Worm (Caenorhabditis elegans): ENCODE data around the gene Y59C2A.2.

ce11 chrII:2168374-2168773 lies 35.6 kb downstream of the Y59C2A.2 start, which contains the start of gene fbxb-38:
- TF ChIP-seq nhr-237 (tag; optimal IDR thresholded peaks at IDR 0.05) (no peak), mep-1 (tag; optimal IDR thresholded peaks at IDR 0.05) (no peak), mab-5 (tag; optimal IDR thresholded peaks at IDR 0.05) (no peak), unc-39 (tag; optimal IDR thresholded peaks at IDR 0.05) (no peak), sem-2 (GFP tag; optimal IDR thresholded peaks at IDR 0.05) (no peak), unc-120 (tag; optimal IDR thresholded peaks at IDR 0.05; ENCODE audit: poor library complexity, severe bottlenecking) (no peak), elt-3 (tag; optimal IDR thresholded peaks at IDR 0.05) (no peak), bed-3 (GFP tag; optimal IDR thresholded peaks at IDR 0.05) (no peak), ham-2 (GFP tag; optimal IDR thresholded peaks at IDR 0.05) (no peak), snpc-4 (tag; optimal IDR thresholded peaks at IDR 0.05) (no peak)

All from whole organism, mixed stage, embryonic.